Worm (Caenorhabditis elegans) whole organism, L3 larva: Measurements from ENCODE around the gene cyp-35C1.

Experiments used
- ceh-82 ChIP-seq: fragments of 150-350 bp; optimal IDR thresholded peaks from 2 replicates; lab custom pipeline; 2014; ENCODE audit warnings: missing biosample characterization, missing genetic modification characterization
- egl-27 ChIP-seq: sonication (generic microtip); optimal IDR thresholded peaks from 4 replicates; lab custom pipeline; 2017; ENCODE audit warnings: missing biosample characterization, missing genetic modification reagents, missing genetic modification characterization
- elt-1 ChIP-seq: fragments of 150-350 bp; optimal IDR thresholded peaks from 2 replicates; lab custom pipeline; 2014; ENCODE audit warnings: missing biosample characterization, missing genetic modification characterization
- fkh-10 ChIP-seq: sonication (generic microtip); optimal IDR thresholded peaks from 2 replicates; lab custom pipeline; 2017; ENCODE audit warnings: missing biosample characterization, missing genetic modification reagents, missing genetic modification characterization
- lin-39 ChIP-seq: fragments of 150-350 bp; optimal IDR thresholded peaks from 2 replicates; lab custom pipeline; 2018; ENCODE audit warnings: missing biosample characterization, missing genetic modification reagents, missing genetic modification characterization
- ztf-11 ChIP-seq: fragments of 150-350 bp; optimal IDR thresholded peaks from 2 replicates; lab custom pipeline; 2014; ENCODE audit warnings: missing biosample characterization, missing genetic modification characterization

- TF ChIP-seq egl-27 (tag; lab: Kevin White, UChicago) (no peak), elt-1 (no peak), lin-39 (tag; lab: Kevin White, UChicago) (no peak), ceh-82 (tag; lab: Kevin White, UChicago) (no peak), ztf-11 (tag; lab: Kevin White, UChicago) (no peak), fkh-10 (GFP tag; lab: Kevin White, UChicago) (no peak)
Observed at ce11 chrV:13906166-13906565, 7.9 kb upstream of the cyp-35C1 start, which contains the start of gene stdh-1.
